Worm (Caenorhabditis elegans) whole organism, midembryonic: ENCODE measurements around the gene C47G2.3.

Experiments
- T22C8.4 ChIP-seq: fragments of 200-800 bp; sonication (Bioruptor generic); IDR thresholded peaks from 2 replicates; pipeline ENCODE4 v1.3.6; 2022; ENCODE audit warnings: missing genetic modification characterization, missing compliant biosample characterization
- flt-1 ChIP-seq: fragments of 200-800 bp; sonication (Bioruptor generic); IDR thresholded peaks from 2 replicates; pipeline ENCODE4 v1.3.6; 2022; ENCODE audit warnings: missing genetic modification characterization, missing compliant biosample characterization
- klf-2 ChIP-seq: fragments of 200-800 bp; sonication (Bioruptor generic); conservative IDR thresholded peaks from 2 replicates; pipeline ENCODE4 v1.3.6; 2022; ENCODE audit warnings: missing genetic modification reagents, missing genetic modification characterization, missing compliant biosample characterization
- med-1 ChIP-seq: sonication (generic microtip); optimal IDR thresholded peaks from 2 replicates; lab custom pipeline; 2017; ENCODE audit warnings: missing genetic modification characterization, mild to moderate bottlenecking, missing compliant biosample characterization, antibody characterized with exemption, missing genetic modification reagents; ENCODE audit not compliant: insufficient read depth
- ref-1 ChIP-seq: fragments of 200-800 bp; sonication (Bioruptor generic); conservative IDR thresholded peaks from 2 replicates; pipeline ENCODE4 v1.3.6; 2022; ENCODE audit warnings: missing genetic modification reagents, missing genetic modification characterization, missing compliant biosample characterization
- ztf-23 ChIP-seq: fragments of 200-800 bp; sonication (Bioruptor generic); IDR thresholded peaks from 2 replicates; pipeline ENCODE4 v1.3.6; 2022; ENCODE audit warnings: missing genetic modification reagents, missing genetic modification characterization, missing compliant biosample characterization
- ztf-29 ChIP-seq: fragments of 200-800 bp; sonication (Bioruptor generic); IDR thresholded peaks from 2 replicates; pipeline ENCODE4 v1.3.6; 2022; ENCODE audit warnings: missing genetic modification reagents, missing genetic modification characterization, missing compliant biosample characterization

DNA sequence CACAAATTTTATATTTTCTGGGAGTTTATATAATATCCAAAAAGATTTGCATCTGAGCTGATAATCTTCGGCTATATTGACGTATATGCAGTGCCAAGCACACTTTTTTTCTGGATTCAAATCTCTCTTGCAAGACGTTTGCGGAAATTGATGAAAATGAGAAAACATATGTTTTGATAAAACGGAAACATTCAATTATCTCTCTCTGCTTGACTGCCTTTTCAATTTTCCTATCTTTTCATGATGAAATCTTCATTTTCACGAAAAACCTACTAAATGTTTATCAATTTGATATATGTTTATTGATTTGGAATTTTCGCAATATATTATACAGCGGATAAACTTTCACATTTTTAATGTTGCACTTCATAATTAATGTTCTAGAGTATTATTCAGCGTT, 18.0 kb upstream of the C47G2.3 start:
- no peak for TF ChIP-seq ztf-29
- no peak for TF ChIP-seq ztf-23
- no peak for TF ChIP-seq flt-1 (GFP tag; lab: Robert Waterston, UW)
- no peak for TF ChIP-seq T22C8.4 (GFP tag; lab: Robert Waterston, UW)
- no peak for TF ChIP-seq klf-2 (GFP tag; lab: Robert Waterston, UW)
- TF ChIP-seq med-1 (GFP tag; lab: Kevin White, UChicago), result no peak
- no peak for TF ChIP-seq ref-1 (GFP tag; lab: Robert Waterston, UW)
